Worm (Caenorhabditis elegans) whole organism, L1 larva: ENCODE data around the gene dkf-2.

ENCODE experiments used
- C34B4.2 ChIP-seq: sonication (generic microtip); optimal IDR thresholded peaks from 2 replicates; lab custom pipeline; 2017; ENCODE audit warnings: mild to moderate bottlenecking, missing genetic modification characterization, missing compliant biosample characterization
- aly-2 ChIP-seq: fragments of 150-350 bp; optimal IDR thresholded peaks from 2 replicates; lab custom pipeline; 2014; ENCODE audit warnings: missing biosample characterization, missing genetic modification characterization
- ama-1 ChIP-seq: fragments of 150-350 bp; optimal IDR thresholded peaks from 2 replicates; lab custom pipeline; 2014
- ceh-63 ChIP-seq: fragments of 200-800 bp; sonication (Bioruptor generic); optimal IDR thresholded peaks from 2 replicates; lab custom pipeline; 2018; ENCODE audit warnings: mild to moderate bottlenecking, missing genetic modification characterization, missing compliant biosample characterization
- ceh-82 ChIP-seq, 3 experiments: fragments of 150-350 bp in 1 of 3; sonication (generic microtip) in 2 of 3; optimal IDR thresholded peaks; 2 replicates each; lab custom pipeline; 2014 to 2017; ENCODE audit warnings: missing biosample characterization in 3 of 3, missing genetic modification characterization in 3 of 3
- ceh-88 ChIP-seq: fragments of 200-800 bp; sonication (Bioruptor generic); IDR thresholded peaks from 2 replicates; pipeline ENCODE4 v1.3.6; 2022; ENCODE audit warnings: missing genetic modification characterization, missing compliant biosample characterization
- ces-1 ChIP-seq: fragments of 150-350 bp; optimal IDR thresholded peaks from 2 replicates; lab custom pipeline; 2014; ENCODE audit warnings: missing biosample characterization, missing genetic modification reagents, missing genetic modification characterization
- dpl-1 ChIP-seq, 3 experiments: fragments of 150-350 bp in 2 of 3; sonication (generic microtip) in 1 of 3; optimal IDR thresholded peaks; 2 replicates each; lab custom pipeline; 2014 to 2017; ENCODE audit warnings: missing biosample characterization in 3 of 3, missing genetic modification characterization in 3 of 3, missing genetic modification reagents in 3 of 3
- dsc-1 ChIP-seq: sonication (generic microtip); optimal IDR thresholded peaks from 2 replicates; lab custom pipeline; 2016; ENCODE audit warnings: mild to moderate bottlenecking, missing genetic modification characterization, missing compliant biosample characterization
- efl-1 ChIP-seq, 4 experiments: fragments of 150-350 bp; optimal IDR thresholded peaks in 3 of 4; peaks in 1 of 4; 1 replicate in 1 of 4; 2 replicates in 3 of 4; lab custom pipeline; 2014; ENCODE audit warnings: missing biosample characterization in 2 of 4, missing genetic modification characterization in 2 of 4, missing genetic modification reagents in 2 of 4
- egl-27 ChIP-seq, 2 experiments: fragments of 150-350 bp in 1 of 2; sonication (generic microtip); optimal IDR thresholded peaks; 3 replicates each; lab custom pipeline; 2017 to 2018; ENCODE audit warnings: missing biosample characterization in 2 of 2, missing genetic modification characterization in 2 of 2, missing genetic modification reagents in 2 of 2
- elt-2 ChIP-seq: sonication (generic microtip); optimal IDR thresholded peaks from 2 replicates; lab custom pipeline; 2016; ENCODE audit warnings: missing genetic modification characterization, mild to moderate bottlenecking, inconsistent platforms, missing compliant biosample characterization, missing genetic modification reagents
- elt-3 ChIP-seq, 6 experiments: fragments of 150-350 bp in 1 of 6; sonication (generic microtip); optimal IDR thresholded peaks; 2 replicates each; lab custom pipeline; 2017 to 2018; ENCODE audit warnings: missing biosample characterization in 6 of 6, missing genetic modification characterization in 6 of 6, inconsistent platforms in 1 of 6
- ets-5 ChIP-seq: fragments of 200-800 bp; sonication (Bioruptor generic); IDR thresholded peaks from 2 replicates; pipeline ENCODE4 v1.3.6; 2022; ENCODE audit warnings: missing genetic modification characterization, missing compliant biosample characterization
- hlh-4 ChIP-seq: sonication (generic microtip); optimal IDR thresholded peaks from 2 replicates; lab custom pipeline; 2016; ENCODE audit warnings: mild to moderate bottlenecking, missing genetic modification characterization, missing compliant biosample characterization
- hpl-2 ChIP-seq: fragments of 150-350 bp; optimal IDR thresholded peaks from 2 replicates; lab custom pipeline; 2014; ENCODE audit warnings: missing biosample characterization, missing genetic modification reagents, missing genetic modification characterization
- irx-1 ChIP-seq: sonication (generic microtip); optimal IDR thresholded peaks from 2 replicates; lab custom pipeline; 2016; ENCODE audit warnings: missing genetic modification characterization, missing compliant biosample characterization
- lin-14 ChIP-seq: fragments of 200-800 bp; sonication (Bioruptor generic); optimal IDR thresholded peaks from 2 replicates; lab custom pipeline; 2018; ENCODE audit warnings: mild to moderate bottlenecking, missing genetic modification characterization, moderate library complexity, missing compliant biosample characterization
- lin-35 ChIP-seq, 2 experiments: fragments of 150-350 bp; optimal IDR thresholded peaks; 2 replicates each; lab custom pipeline; 2014; ENCODE audit warnings: missing biosample characterization in 2 of 2, missing genetic modification characterization in 2 of 2, missing genetic modification reagents in 2 of 2
- lsy-2 ChIP-seq, 2 experiments: fragments of 150-350 bp; optimal IDR thresholded peaks; 2 replicates each; lab custom pipeline; 2014; ENCODE audit warnings: missing biosample characterization in 2 of 2, missing genetic modification characterization in 2 of 2
- mdl-1 ChIP-seq, 2 experiments: fragments of 150-350 bp; optimal IDR thresholded peaks; 2 replicates each; lab custom pipeline; 2014 to 2017; ENCODE audit warnings: missing biosample characterization in 2 of 2, missing genetic modification characterization in 2 of 2, inconsistent platforms in 1 of 2
- mep-1 ChIP-seq: fragments of 150-350 bp; optimal IDR thresholded peaks from 2 replicates; lab custom pipeline; 2014; ENCODE audit warnings: missing biosample characterization, missing genetic modification characterization
- nhr-12 ChIP-seq: sonication (generic microtip); optimal IDR thresholded peaks from 2 replicates; lab custom pipeline; 2017; ENCODE audit warnings: missing biosample characterization, missing genetic modification characterization
- nhr-20 ChIP-seq: sonication (generic microtip); optimal IDR thresholded peaks from 2 replicates; lab custom pipeline; 2016; ENCODE audit warnings: mild to moderate bottlenecking, missing genetic modification characterization, missing compliant biosample characterization
- nhr-71 ChIP-seq: sonication (generic microtip); optimal IDR thresholded peaks from 2 replicates; lab custom pipeline; 2016; ENCODE audit warnings: mild to moderate bottlenecking, missing genetic modification characterization, moderate library complexity, missing compliant biosample characterization
- nhr-90 ChIP-seq: sonication (generic microtip); optimal IDR thresholded peaks from 2 replicates; lab custom pipeline; 2016; ENCODE audit warnings: mild to moderate bottlenecking, missing genetic modification characterization, missing compliant biosample characterization; ENCODE audit not compliant: poor library complexity
- pqm-1 ChIP-seq: sonication (generic microtip); optimal IDR thresholded peaks from 3 replicates; lab custom pipeline; 2017; ENCODE audit warnings: missing biosample characterization, missing genetic modification characterization
- snpc-4 ChIP-seq: fragments of 150-350 bp; optimal IDR thresholded peaks from 2 replicates; lab custom pipeline; 2014; ENCODE audit warnings: missing biosample characterization, missing genetic modification characterization
- snu-23 ChIP-seq: sonication (generic microtip); optimal IDR thresholded peaks from 2 replicates; lab custom pipeline; 2016; ENCODE audit warnings: missing genetic modification characterization, missing compliant biosample characterization
- sox-4 ChIP-seq: sonication (generic microtip); optimal IDR thresholded peaks from 2 replicates; lab custom pipeline; 2016; ENCODE audit warnings: missing genetic modification characterization, missing compliant biosample characterization
- tlp-1 ChIP-seq: fragments of 150-350 bp; optimal IDR thresholded peaks from 2 replicates; lab custom pipeline; 2014; ENCODE audit warnings: missing biosample characterization, missing genetic modification characterization
- unc-86 ChIP-seq: sonication (generic microtip); optimal IDR thresholded peaks from 2 replicates; lab custom pipeline; 2016; ENCODE audit warnings: missing genetic modification characterization, missing compliant biosample characterization
- unc-98 ChIP-seq: fragments of 200-800 bp; sonication (Bioruptor generic); IDR thresholded peaks from 2 replicates; pipeline ENCODE4 v1.3.6; 2022; ENCODE audit warnings: missing genetic modification characterization, missing compliant biosample characterization
- vab-15 ChIP-seq: sonication (generic microtip); optimal IDR thresholded peaks from 2 replicates; lab custom pipeline; 2017; ENCODE audit warnings: missing genotype, mild to moderate bottlenecking, missing genetic modification characterization, missing compliant biosample characterization
- xbp-1 ChIP-seq: sonication (generic microtip); optimal IDR thresholded peaks from 2 replicates; lab custom pipeline; 2016; ENCODE audit warnings: missing genetic modification characterization, missing compliant biosample characterization
- ztf-11 ChIP-seq, 2 experiments: sonication (generic microtip); optimal IDR thresholded peaks; 2 replicates each; lab custom pipeline; 2016 to 2017; ENCODE audit warnings: missing genetic modification characterization in 2 of 2, missing biosample characterization in 1 of 2, missing compliant biosample characterization in 1 of 2

The dkf-2 gene

DNA sequence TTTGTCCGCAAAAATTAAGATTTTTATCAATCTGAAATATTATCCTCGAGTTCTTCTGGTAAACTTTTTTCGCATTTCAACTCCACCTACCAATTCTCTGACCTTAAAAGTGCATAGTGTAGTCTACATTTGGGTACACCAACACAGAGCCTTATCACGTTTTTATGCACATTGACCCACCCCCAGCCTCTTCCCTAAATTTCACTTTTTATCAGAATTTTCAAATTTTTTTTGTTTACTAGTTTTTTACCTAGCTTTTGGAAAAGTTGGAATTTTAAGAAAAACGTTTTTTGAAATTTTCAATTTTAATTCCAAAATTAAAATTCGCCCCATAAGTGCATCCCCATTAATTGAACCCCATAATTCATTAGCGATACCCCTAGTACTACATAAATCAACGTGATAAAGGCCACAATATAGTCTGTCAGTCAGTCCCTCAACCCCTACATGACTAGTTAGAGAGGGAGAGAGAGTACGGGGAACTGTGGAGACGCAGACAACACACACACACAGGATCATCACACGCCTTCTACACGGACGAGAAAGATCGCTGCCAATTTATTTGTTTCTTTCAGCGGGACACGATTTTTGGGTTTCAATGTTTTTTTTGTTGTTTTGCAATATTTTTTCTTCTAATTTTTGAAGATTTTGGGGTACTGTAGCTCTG is 67.3 kb downstream of the dkf-2 start (continued):
- TF ChIP-seq hpl-2, result no peak
- no peak for TF ChIP-seq ceh-63 (GFP tag; lab: Kevin White, UChicago)
- no peak for TF ChIP-seq ets-5 (GFP tag; lab: Robert Waterston, UW)
- no peak for TF ChIP-seq egl-27 (tag; optimal IDR thresholded peaks at IDR 0.05; lab: Kevin White, UChicago)
- no peak for TF ChIP-seq hlh-4 (tag; lab: Kevin White, UChicago)
- no peak for TF ChIP-seq unc-98 (GFP tag; lab: Robert Waterston, UW)
- peak; percentile 3 for TF ChIP-seq mep-1 (tag; lab: Kevin White, UChicago)
- no peak for TF ChIP-seq irx-1
- TF ChIP-seq dsc-1 (tag; lab: Kevin White, UChicago), result no peak
- TF ChIP-seq ceh-82 (tag; optimal IDR thresholded peaks at IDR 0.05; lab: Kevin White, UChicago), result no peak
- TF ChIP-seq unc-86, result no peak
- no peak for TF ChIP-seq ztf-11 (tag; optimal IDR thresholded peaks at IDR 0.05; lab: Kevin White, UChicago)
- no peak for TF ChIP-seq nhr-12 (tag; lab: Kevin White, UChicago)
- TF ChIP-seq snu-23 (GFP tag; lab: Kevin White, UChicago), result peak; percentile 46
- no peak for TF ChIP-seq pqm-1 (tag; lab: Kevin White, UChicago)
- TF ChIP-seq snpc-4 (tag; lab: Kevin White, UChicago), result no peak
- peak in 1 of 2 experiments; percentile 43 for TF ChIP-seq lin-35 (GFP tag; optimal IDR thresholded peaks at IDR 0.05; lab: Kevin White, UChicago)
- TF ChIP-seq ama-1 (lab: Kevin White, UChicago), result peak; percentile 3

DNA sequence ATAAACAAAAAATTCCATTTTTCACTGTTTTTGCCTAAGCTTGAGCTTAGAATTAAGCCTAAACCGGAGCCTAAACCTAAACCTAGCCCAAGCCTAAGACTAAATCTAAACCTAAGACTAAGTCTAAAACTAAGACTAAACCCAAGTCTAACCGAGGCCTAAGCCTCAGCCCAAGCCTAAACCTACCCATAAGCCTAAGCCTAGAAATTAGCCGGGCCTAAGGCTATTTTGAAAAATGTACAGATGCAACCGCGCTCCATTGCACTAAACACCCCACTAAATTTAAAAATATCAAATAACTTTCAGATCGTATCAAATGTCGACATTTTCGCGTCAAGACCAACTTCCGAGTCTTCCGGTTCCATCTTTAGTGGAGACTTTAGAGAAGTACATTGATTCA is 67.8 kb downstream of the dkf-2 start, which contains the start of gene T20B3.1:
Gene T20B3.1, plus strand, starts transcription at position 301 of the 400 bp plus-strand sequence.
- TF ChIP-seq efl-1 (optimal IDR thresholded peaks at IDR 0.05; lab: Kevin White, UChicago) (no peak), efl-1 (GFP tag; optimal IDR thresholded peaks at IDR 0.05 in 1 of 2; lab: Kevin White, UChicago) (peak in 1 of 2 experiments; percentile 73), C34B4.2 (no peak)

DNA sequence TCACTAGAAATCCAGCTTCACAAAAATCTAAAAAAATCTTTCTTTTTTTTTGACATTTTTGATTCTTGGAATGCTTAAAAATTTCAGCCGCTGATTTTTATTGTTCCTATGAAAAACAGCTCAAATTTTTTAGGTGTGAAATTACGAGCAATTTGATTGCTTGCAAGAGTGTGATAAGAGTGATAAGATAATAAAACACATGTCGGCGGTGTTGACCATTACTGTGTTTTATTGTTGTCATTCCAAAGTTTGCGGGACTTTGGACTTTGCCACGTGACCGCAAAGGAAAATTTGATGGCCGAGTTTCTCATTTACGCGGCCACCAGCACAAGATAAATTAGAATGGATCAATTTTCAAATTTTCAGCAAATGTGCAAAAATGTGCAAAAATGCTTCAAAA is 69.3 kb downstream of the dkf-2 start:
- TF ChIP-seq ama-1 (lab: Kevin White, UChicago), result no peak
- peak; percentile 27 for TF ChIP-seq nhr-71
- TF ChIP-seq xbp-1 (tag; lab: Kevin White, UChicago), result no peak
- no peak for TF ChIP-seq efl-1 (optimal IDR thresholded peaks at IDR 0.05; lab: Kevin White, UChicago)
- peak in 1 of 2 experiments; percentile 12 for TF ChIP-seq efl-1 (GFP tag; optimal IDR thresholded peaks at IDR 0.05 in 1 of 2; lab: Kevin White, UChicago)
- TF ChIP-seq dpl-1 (GFP tag; optimal IDR thresholded peaks at IDR 0.05; lab: Kevin White, UChicago), result peak in 1 of 3 experiments; percentile 18
- peak; percentile 94 for TF ChIP-seq elt-2 (tag; lab: Kevin White, UChicago)
- TF ChIP-seq egl-27 (tag; optimal IDR thresholded peaks at IDR 0.05; lab: Kevin White, UChicago), result no peak
- no peak for TF ChIP-seq ces-1
- TF ChIP-seq tlp-1 (tag; lab: Kevin White, UChicago), result peak; percentile 84
- peak in 1 of 2 experiments; percentile 46 for TF ChIP-seq mdl-1 (tag; optimal IDR thresholded peaks at IDR 0.05; lab: Kevin White, UChicago)
- TF ChIP-seq sox-4 (tag; lab: Kevin White, UChicago), result no peak
- peak; percentile 16 for TF ChIP-seq nhr-90
- TF ChIP-seq lsy-2 (tag; optimal IDR thresholded peaks at IDR 0.05; lab: Kevin White, UChicago), result no peak
- TF ChIP-seq ceh-88 (GFP tag; lab: Robert Waterston, UW), result no peak
- TF ChIP-seq lin-14, result peak; percentile 21
- TF ChIP-seq nhr-20 (tag; lab: Kevin White, UChicago), result peak; percentile 32
- TF ChIP-seq lin-35 (GFP tag; optimal IDR thresholded peaks at IDR 0.05; lab: Kevin White, UChicago), result peak in 1 of 2 experiments; percentile 48
- TF ChIP-seq vab-15 (tag; lab: Kevin White, UChicago), result no peak
- no peak for TF ChIP-seq snpc-4 (tag; lab: Kevin White, UChicago)
- peak in 2 of 6 experiments; percentile 40 to 72 for TF ChIP-seq elt-3 (tag; optimal IDR thresholded peaks at IDR 0.05; lab: Kevin White, UChicago)
- TF ChIP-seq aly-2 (tag; lab: Kevin White, UChicago), result no peak
